Worm (Caenorhabditis elegans): ENCODE data around the gene nspc-16.

- TF ChIP-seq unc-86 (tag; optimal IDR thresholded peaks at IDR 0.05) (no peak), egl-13 (tag; optimal IDR thresholded peaks at IDR 0.05) (no peak), dpl-1 (GFP tag; optimal IDR thresholded peaks at IDR 0.05) (no peak), ces-1 (GFP tag; optimal IDR thresholded peaks at IDR 0.05) (no peak), lin-13 (GFP tag; optimal IDR thresholded peaks at IDR 0.05) (peak; percentile 3)
Measured at ce11 chrX:14507992-14508391, 15.4 kb upstream of the nspc-16 start.
